Comparison of ENCODE assay signal across 1 worm cellular context in the genomic region with DNA sequence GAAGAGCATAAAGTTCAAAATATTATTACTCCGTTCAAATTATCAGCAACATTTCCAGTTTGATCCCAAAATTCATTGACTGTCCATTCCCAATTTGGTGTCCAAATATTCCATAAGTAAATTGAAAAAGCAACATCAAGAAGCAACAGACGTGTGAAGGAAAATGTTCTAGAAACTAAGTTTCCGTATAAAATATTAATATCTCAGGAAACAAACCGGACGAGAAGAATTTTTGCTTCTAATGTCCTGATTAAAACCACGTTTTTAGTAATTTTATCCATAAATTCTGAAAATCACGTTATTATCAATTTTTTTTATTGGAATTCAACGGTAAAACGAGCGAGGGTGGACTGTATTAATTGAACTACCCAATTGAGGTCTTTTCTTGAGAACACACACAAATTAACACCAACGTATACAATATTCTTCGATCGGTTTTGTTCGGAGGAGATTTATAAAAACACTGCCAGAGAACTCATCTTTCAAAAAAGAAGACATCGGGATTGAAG.
TF ChIP-seq lines count a peak whose summit lies in the region.

A gene (minus strand): TSS at position 286 of the 509 bp plus-strand sequence.

TF ChIP-seq in whole organism, young adult, 124 proteins besides CTCF, POLR2A, EP300 and RAD21 (continued from another document):
- no peak for TF ChIP-seq nfya-1 (tag; optimal IDR thresholded peaks at IDR 0.05; lab: Kevin White, UChicago; ENCODE audit: borderline replicate concordance, insufficient read depth)
- TF ChIP-seq B0261.1 (tag; optimal IDR thresholded peaks at IDR 0.05; lab: Kevin White, UChicago) = no peak
- TF ChIP-seq sptf-2 (GFP tag; optimal IDR thresholded peaks at IDR 0.05; lab: Kevin White, UChicago) = no peak
- peak; percentile 4 for TF ChIP-seq lsl-1 (GFP tag; optimal IDR thresholded peaks at IDR 0.05; lab: Kevin White, UChicago)
- TF ChIP-seq die-1 (tag; optimal IDR thresholded peaks at IDR 0.05; lab: Kevin White, UChicago) = peak; percentile 61
- no peak for TF ChIP-seq akir-1 (GFP tag; optimal IDR thresholded peaks at IDR 0.05; lab: Kevin White, UChicago)
- TF ChIP-seq rcor-1 (GFP tag; IDR thresholded peaks at IDR 0.05; lab: Robert Waterston, UW) = no peak
- TF ChIP-seq Y67H2A.10 (GFP tag; conservative IDR thresholded peaks at IDR 0.05; lab: Robert Waterston, UW) = no peak
- TF ChIP-seq zim-3 (tag; optimal IDR thresholded peaks at IDR 0.05; lab: Kevin White, UChicago) = peak; percentile 38
- no peak for TF ChIP-seq lag-1 (GFP tag; IDR thresholded peaks at IDR 0.05; lab: Robert Waterston, UW)
- peak; percentile 78 for TF ChIP-seq repo-1 (tag; optimal IDR thresholded peaks at IDR 0.05; lab: Kevin White, UChicago)
- TF ChIP-seq T26A5.8 (tag; optimal IDR thresholded peaks at IDR 0.05; lab: Kevin White, UChicago) = peak; percentile 21
- TF ChIP-seq hsf-1 (GFP tag; IDR thresholded peaks at IDR 0.05; lab: Robert Waterston, UW) = 0 out of 2 replicates have a peak, but pooled peaks have one; percentile 67
- TF ChIP-seq madf-6 (GFP tag; IDR thresholded peaks at IDR 0.05; lab: Robert Waterston, UW) = peak; percentile 66
- peak; percentile 43 for TF ChIP-seq ztf-3 (GFP tag; optimal IDR thresholded peaks at IDR 0.05; lab: Kevin White, UChicago)
- no peak for TF ChIP-seq ets-4 (GFP tag; optimal IDR thresholded peaks at IDR 0.05; lab: Kevin White, UChicago)
- TF ChIP-seq lsy-27 (tag; optimal IDR thresholded peaks at IDR 0.05; lab: Kevin White, UChicago; ENCODE audit: borderline replicate concordance, insufficient read depth) = no peak
- peak; percentile 90 for TF ChIP-seq ama-1 (optimal IDR thresholded peaks at IDR 0.05; lab: Kevin White, UChicago)
- TF ChIP-seq ama-1 (GFP tag; optimal IDR thresholded peaks at IDR 0.05; lab: Kevin White, UChicago) = no peak
- TF ChIP-seq ztf-25 (GFP tag; IDR thresholded peaks at IDR 0.05; lab: Robert Waterston, UW) = no peak
- no peak for TF ChIP-seq ztf-6 (GFP tag; IDR thresholded peaks at IDR 0.05; lab: Robert Waterston, UW)
- TF ChIP-seq K12H6.12 (tag; optimal IDR thresholded peaks at IDR 0.05; lab: Kevin White, UChicago) = no peak
- no peak for TF ChIP-seq efl-1 (GFP tag; optimal IDR thresholded peaks at IDR 0.05; lab: Kevin White, UChicago)
- TF ChIP-seq ceh-40 (GFP tag; IDR thresholded peaks at IDR 0.05; lab: Robert Waterston, UW) = no peak
- TF ChIP-seq Y56A3A.18 (GFP tag; IDR thresholded peaks at IDR 0.05; lab: Robert Waterston, UW) = peak; percentile 71; the same call in 1 of the 2 replicates
- peak in 2 of 3 experiments; percentile 23 to 58 for TF ChIP-seq lin-35 (GFP tag; optimal IDR thresholded peaks at IDR 0.05; lab: Kevin White, UChicago)
- no peak for TF ChIP-seq hlh-26 (GFP tag; conservative IDR thresholded peaks at IDR 0.05; lab: Robert Waterston, UW)
- no peak for TF ChIP-seq ztf-22 (GFP tag; optimal IDR thresholded peaks at IDR 0.05; lab: Kevin White, UChicago)
- peak; percentile 86 for TF ChIP-seq F49E8.2 (tag; optimal IDR thresholded peaks at IDR 0.05; lab: Kevin White, UChicago; ENCODE audit: insufficient read depth)
- TF ChIP-seq ceh-91 (GFP tag; IDR thresholded peaks at IDR 0.05; lab: Robert Waterston, UW) = no peak
- TF ChIP-seq ceh-79 (tag; optimal IDR thresholded peaks at IDR 0.05; lab: Kevin White, UChicago) = no peak
- peak; percentile 81; the same call in 1 of the 2 replicates for TF ChIP-seq B0336.3 (GFP tag; IDR thresholded peaks at IDR 0.05; lab: Robert Waterston, UW)
- TF ChIP-seq B0019.2 (GFP tag; conservative IDR thresholded peaks at IDR 0.05; lab: Robert Waterston, UW) = no peak
